Fruit fly (Drosophila melanogaster): Measurements from ENCODE around the gene xmas.
A peak's percentile ranks its signal among the peaks of the same experiment; 100 is the strongest.

- TF ChIP-seq CG6163 (GFP tag; IDR thresholded peaks at IDR 0.05) (no peak; the same call in 2 of the 3 replicates), CG11294 (GFP tag; IDR thresholded peaks at IDR 0.05) (no peak), CG16779 (tag; optimal IDR thresholded peaks at IDR 0.05) (peak; percentile 31), CG8632 (GFP tag; optimal IDR thresholded peaks at IDR 0.05) (no peak), acj6 (GFP tag; optimal IDR thresholded peaks at IDR 0.05) (no peak), Sox102F (GFP tag; optimal IDR thresholded peaks at IDR 0.05) (no peak), CG1621 (tag; optimal IDR thresholded peaks at IDR 0.05) (no peak), Lpt (GFP tag; optimal IDR thresholded peaks at IDR 0.05) (no peak), OdsH (GFP tag; optimal IDR thresholded peaks at IDR 0.05) (no peak), CG6854 (GFP tag; optimal IDR thresholded peaks at IDR 0.05) (peak; percentile 57), ss (GFP tag; optimal IDR thresholded peaks at IDR 0.05) (peak; percentile 71 to 79)
Measured at dm6 chrX:17149652-17150266, 9.3 kb downstream of the xmas start.

All from whole organism, prepupa.